Worm (Caenorhabditis elegans) whole organism, L4/young adult: ENCODE results near the gene str-141.

Experiments used
- dao-5 ChIP-seq: sonication (generic microtip); optimal IDR thresholded peaks from 2 replicates; lab custom pipeline; 2016; ENCODE audit warnings: missing genotype, missing genetic modification characterization, moderate library complexity, missing compliant biosample characterization
- him-1 ChIP-seq: sonication (generic microtip); optimal IDR thresholded peaks from 2 replicates; lab custom pipeline; 2016; ENCODE audit warnings: missing genotype, missing genetic modification reagents, missing genetic modification characterization, missing compliant biosample characterization

DNA sequence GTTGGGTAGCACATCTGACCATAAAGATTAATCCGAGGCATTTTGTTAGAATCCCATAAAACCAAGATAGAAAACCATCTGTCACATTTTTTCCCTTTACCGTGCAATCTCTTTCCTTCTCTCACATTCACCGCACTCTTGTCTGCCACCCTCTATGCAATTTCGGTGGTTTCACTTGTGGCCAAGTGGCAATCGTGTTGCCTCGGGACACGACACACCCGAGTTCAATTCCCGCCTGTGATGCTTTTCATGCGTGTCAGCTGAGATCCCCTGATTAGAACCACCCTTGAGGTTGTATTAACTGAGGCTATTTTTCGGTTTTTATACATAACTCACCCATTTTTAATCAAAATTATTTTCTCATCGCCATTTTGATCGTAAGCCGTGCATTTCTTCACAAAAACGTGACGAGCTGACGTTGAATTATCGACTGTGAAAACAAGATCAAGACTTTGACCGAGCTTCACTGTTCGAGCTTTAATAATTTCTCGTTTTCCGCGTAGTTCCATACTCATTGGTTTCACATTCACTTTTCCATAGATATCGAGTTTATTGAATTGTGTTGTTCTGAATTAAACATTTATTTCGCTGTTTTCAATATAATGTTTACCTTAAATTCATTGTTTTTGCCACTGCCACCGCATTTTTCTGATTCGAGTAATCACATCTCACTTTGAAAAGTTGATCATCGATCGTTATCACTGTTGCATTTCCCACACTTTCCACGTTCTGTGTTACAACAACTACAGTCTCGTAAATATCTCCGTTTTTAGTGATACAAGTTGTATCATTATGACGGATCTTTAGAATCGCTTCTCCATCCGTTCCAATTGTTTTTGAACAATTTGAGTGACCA, 9.4 kb downstream of the str-141 start:
- peak; percentile 37 for TF ChIP-seq him-1 (tag; lab: Kevin White, UChicago)
- peak; percentile 96 for TF ChIP-seq dao-5
